Worm (Caenorhabditis elegans) whole organism, L2 larva: ENCODE measurements around the gene sur-5.
A peak's percentile ranks its signal among the peaks of the same experiment; 100 is the strongest.

Experiments used
- F13H6.1 ChIP-seq: sonication (generic microtip); optimal IDR thresholded peaks from 2 replicates; lab custom pipeline; 2016; ENCODE audit warnings: missing genetic modification characterization, missing compliant biosample characterization
- R02D3.7 ChIP-seq: fragments of 150-350 bp; optimal IDR thresholded peaks from 2 replicates; lab custom pipeline; 2014; ENCODE audit warnings: missing biosample characterization, missing genetic modification characterization
- Y55F3AM.14 ChIP-seq: fragments of 200-800 bp; sonication (Bioruptor generic); optimal IDR thresholded peaks from 2 replicates; lab custom pipeline; 2018; ENCODE audit warnings: mild to moderate bottlenecking, missing genetic modification characterization, missing compliant biosample characterization
- ZK546.5 ChIP-seq: sonication (generic microtip); optimal IDR thresholded peaks from 2 replicates; lab custom pipeline; 2017; ENCODE audit warnings: missing biosample characterization, missing genetic modification characterization
- alr-1 ChIP-seq: fragments of 150-350 bp; optimal IDR thresholded peaks from 2 replicates; lab custom pipeline; 2014; ENCODE audit warnings: missing biosample characterization, missing genetic modification characterization
- blmp-1 ChIP-seq: sonication (generic microtip); optimal IDR thresholded peaks from 2 replicates; lab custom pipeline; 2017; ENCODE audit warnings: missing genetic modification characterization, mild to moderate bottlenecking, missing compliant biosample characterization, antibody characterized with exemption, moderate library complexity; ENCODE audit not compliant: insufficient read depth
- ceh-16 ChIP-seq: fragments of 150-350 bp; optimal IDR thresholded peaks from 2 replicates; lab custom pipeline; 2014; ENCODE audit warnings: missing biosample characterization, missing genetic modification characterization
- crh-2 ChIP-seq: sonication (generic microtip); optimal IDR thresholded peaks from 2 replicates; lab custom pipeline; 2017; ENCODE audit warnings: missing biosample characterization, missing genetic modification characterization
- dmd-4 ChIP-seq: sonication (generic microtip); optimal IDR thresholded peaks from 2 replicates; lab custom pipeline; 2017; ENCODE audit warnings: missing biosample characterization, missing genetic modification characterization
- egl-27 ChIP-seq: sonication (generic microtip); optimal IDR thresholded peaks from 3 replicates; lab custom pipeline; 2017; ENCODE audit warnings: missing biosample characterization, missing genetic modification reagents, missing genetic modification characterization
- elt-3 ChIP-seq: sonication (generic microtip); optimal IDR thresholded peaks from 2 replicates; lab custom pipeline; 2017; ENCODE audit warnings: missing biosample characterization, missing genetic modification characterization
- fos-1 ChIP-seq: fragments of 150-350 bp; optimal IDR thresholded peaks from 2 replicates; lab custom pipeline; 2014; ENCODE audit warnings: missing biosample characterization, missing genetic modification characterization
- gmeb-1 ChIP-seq: fragments of 150-350 bp; optimal IDR thresholded peaks from 2 replicates; lab custom pipeline; 2014; ENCODE audit warnings: missing biosample characterization, missing genetic modification characterization
- lin-11 ChIP-seq: fragments of 150-350 bp; sonication (generic microtip); optimal IDR thresholded peaks from 2 replicates; lab custom pipeline; 2014; ENCODE audit warnings: missing biosample characterization, missing genetic modification characterization, inconsistent platforms, mixed read lengths
- lin-13 ChIP-seq: fragments of 150-350 bp; optimal IDR thresholded peaks from 2 replicates; lab custom pipeline; 2014; ENCODE audit warnings: missing biosample characterization, missing genetic modification reagents, missing genetic modification characterization
- lsy-2 ChIP-seq, 2 experiments: fragments of 150-350 bp in 1 of 2; sonication (generic microtip) in 1 of 2; optimal IDR thresholded peaks; 2 replicates each; lab custom pipeline; 2014 to 2017; ENCODE audit warnings: missing biosample characterization in 2 of 2, missing genetic modification characterization in 2 of 2
- mab-5 ChIP-seq: fragments of 150-350 bp; optimal IDR thresholded peaks from 2 replicates; lab custom pipeline; 2014; ENCODE audit warnings: missing biosample characterization, missing genetic modification characterization
- mbf-1 ChIP-seq: sonication (generic microtip); optimal IDR thresholded peaks from 2 replicates; lab custom pipeline; 2017; ENCODE audit warnings: missing biosample characterization, missing genetic modification characterization
- mdl-1 ChIP-seq, 2 experiments: fragments of 150-350 bp in 1 of 2; sonication (generic microtip) in 1 of 2; optimal IDR thresholded peaks; 2 replicates each; lab custom pipeline; 2017; ENCODE audit warnings: missing biosample characterization in 2 of 2, missing genetic modification characterization in 2 of 2
- nhr-10 ChIP-seq: sonication (generic microtip); optimal IDR thresholded peaks from 2 replicates; lab custom pipeline; 2017; ENCODE audit warnings: missing biosample characterization, missing genetic modification characterization
- nhr-11 ChIP-seq: fragments of 150-350 bp; optimal IDR thresholded peaks from 2 replicates; lab custom pipeline; 2014; ENCODE audit warnings: missing biosample characterization, missing genetic modification characterization
- nhr-12 ChIP-seq: fragments of 150-350 bp; optimal IDR thresholded peaks from 2 replicates; lab custom pipeline; 2014; ENCODE audit warnings: missing biosample characterization, missing genetic modification characterization
- nhr-129 ChIP-seq: fragments of 150-350 bp; optimal IDR thresholded peaks from 2 replicates; lab custom pipeline; 2014; ENCODE audit warnings: missing biosample characterization, missing genetic modification characterization
- nhr-23 ChIP-seq: fragments of 150-350 bp; optimal IDR thresholded peaks from 2 replicates; lab custom pipeline; 2014; ENCODE audit warnings: missing biosample characterization, missing genetic modification reagents, missing genetic modification characterization
- nhr-6 ChIP-seq: fragments of 150-350 bp; optimal IDR thresholded peaks from 2 replicates; lab custom pipeline; 2014; ENCODE audit warnings: missing biosample characterization, missing genetic modification characterization
- nhr-77 ChIP-seq: fragments of 150-350 bp; optimal IDR thresholded peaks from 2 replicates; lab custom pipeline; 2014; ENCODE audit warnings: missing biosample characterization, missing genetic modification characterization
- peb-1 ChIP-seq: fragments of 150-350 bp; optimal IDR thresholded peaks from 2 replicates; lab custom pipeline; 2014; ENCODE audit warnings: missing biosample characterization, missing genetic modification characterization
- skn-1 ChIP-seq: sonication (generic microtip); optimal IDR thresholded peaks from 2 replicates; lab custom pipeline; 2017; ENCODE audit warnings: missing biosample characterization, missing genetic modification characterization
- sma-3 ChIP-seq: sonication (generic microtip); optimal IDR thresholded peaks from 2 replicates; lab custom pipeline; 2016; ENCODE audit warnings: missing genetic modification reagents, missing genetic modification characterization, missing compliant biosample characterization
- sma-9 ChIP-seq, 2 experiments: fragments of 150-350 bp in 1 of 2; sonication (generic microtip) in 1 of 2; optimal IDR thresholded peaks; 2 replicates each; lab custom pipeline; 2014 to 2016; ENCODE audit warnings: missing genetic modification characterization in 2 of 2, mild to moderate bottlenecking in 1 of 2, missing biosample characterization in 1 of 2, missing compliant biosample characterization in 1 of 2, missing genetic modification reagents in 1 of 2, moderate library complexity in 1 of 2
- snpc-4 ChIP-seq: fragments of 150-350 bp; optimal IDR thresholded peaks from 2 replicates; lab custom pipeline; 2014; ENCODE audit warnings: missing biosample characterization, missing genetic modification characterization
- unc-39 ChIP-seq: fragments of 150-350 bp; optimal IDR thresholded peaks from 2 replicates; lab custom pipeline; 2014; ENCODE audit warnings: missing biosample characterization, missing genetic modification characterization
- unc-55 ChIP-seq: fragments of 150-350 bp; sonication (generic microtip); optimal IDR thresholded peaks from 3 replicates; lab custom pipeline; 2014; ENCODE audit warnings: missing biosample characterization, missing genetic modification reagents, missing genetic modification characterization
- unc-62 ChIP-seq: fragments of 150-350 bp; optimal IDR thresholded peaks from 2 replicates; lab custom pipeline; 2014; ENCODE audit warnings: missing biosample characterization, missing genetic modification reagents, missing genetic modification characterization
- zag-1 ChIP-seq: fragments of 150-350 bp; optimal IDR thresholded peaks from 2 replicates; lab custom pipeline; 2014; ENCODE audit warnings: missing biosample characterization, missing genetic modification characterization
- ztf-1 ChIP-seq: fragments of 200-800 bp; sonication (Bioruptor generic); conservative IDR thresholded peaks from 2 replicates; pipeline ENCODE4 v1.3.6; 2022; ENCODE audit warnings: missing genetic modification characterization, missing compliant biosample characterization
- ztf-4 ChIP-seq: fragments of 150-350 bp; optimal IDR thresholded peaks from 2 replicates; lab custom pipeline; 2014; ENCODE audit warnings: missing biosample characterization, missing genetic modification characterization

sur-5 gene

ce11 chrX:7315329-7315728 lies 10.0 kb upstream of the sur-5 start, which contains the start of gene spp-3:
Gene spp-3, minus strand, starts transcription at chrX:7315353.
- peak; percentile 7 for TF ChIP-seq sma-3 (GFP tag; lab: Kevin White, UChicago)
- TF ChIP-seq crh-2 (tag; lab: Kevin White, UChicago), result peak; percentile 43
- no peak for TF ChIP-seq nhr-11
- TF ChIP-seq alr-1 (tag; lab: Kevin White, UChicago), result no peak
- TF ChIP-seq blmp-1 (tag; lab: Kevin White, UChicago), result no peak
- TF ChIP-seq gmeb-1 (tag; lab: Kevin White, UChicago), result peak; percentile 57
- no peak for TF ChIP-seq lin-13
- TF ChIP-seq nhr-77, result no peak
- no peak for TF ChIP-seq dmd-4 (tag; lab: Kevin White, UChicago)
- peak; percentile 95 for TF ChIP-seq fos-1 (tag; lab: Kevin White, UChicago)
- TF ChIP-seq unc-62 (GFP tag; lab: Kevin White, UChicago), result no peak
- no peak for TF ChIP-seq egl-27 (tag; lab: Kevin White, UChicago)
- peak; percentile 89 for TF ChIP-seq skn-1 (tag; lab: Kevin White, UChicago)
- peak in 1 of 2 experiments; percentile 3 for TF ChIP-seq mdl-1 (tag; optimal IDR thresholded peaks at IDR 0.05; lab: Kevin White, UChicago)
- peak in 1 of 2 experiments; percentile 18 for TF ChIP-seq lsy-2 (tag; optimal IDR thresholded peaks at IDR 0.05; lab: Kevin White, UChicago)
- peak; percentile 38 for TF ChIP-seq F13H6.1 (tag; lab: Kevin White, UChicago)
- TF ChIP-seq ZK546.5 (tag; lab: Kevin White, UChicago), result no peak
- TF ChIP-seq sma-9 (GFP tag; optimal IDR thresholded peaks at IDR 0.05; lab: Kevin White, UChicago), result peak; percentile 64
- no peak for TF ChIP-seq sma-9 (tag; optimal IDR thresholded peaks at IDR 0.05; lab: Kevin White, UChicago)
- no peak for TF ChIP-seq snpc-4
- TF ChIP-seq unc-55 (GFP tag; lab: Kevin White, UChicago), result no peak

- TF ChIP-seq mbf-1 (tag; lab: Kevin White, UChicago), result no peak
- no peak for TF ChIP-seq nhr-23 (tag; lab: Kevin White, UChicago)
- peak; percentile 29 for TF ChIP-seq crh-2 (tag; lab: Kevin White, UChicago)
- no peak for TF ChIP-seq F13H6.1 (tag; lab: Kevin White, UChicago)
- TF ChIP-seq fos-1 (tag; lab: Kevin White, UChicago), result peak; percentile 34
- TF ChIP-seq, all 48 proteins: peak for 2
These were observed 9.2 kb upstream of the sur-5 start for ce11 chrX:7314564-7314963.

- TF ChIP-seq ztf-1 (GFP tag; lab: Robert Waterston, UW) (no peak), ztf-4 (tag; lab: Kevin White, UChicago) (no peak), mab-5 (tag; lab: Kevin White, UChicago) (no peak), nhr-12 (tag; lab: Kevin White, UChicago) (no peak), ceh-16 (no peak), Y55F3AM.14 (GFP tag; lab: Kevin White, UChicago) (no peak), gmeb-1 (tag; lab: Kevin White, UChicago) (no peak), unc-55 (GFP tag; lab: Kevin White, UChicago) (no peak), nhr-10 (tag; lab: Kevin White, UChicago) (no peak), mdl-1 (tag; optimal IDR thresholded peaks at IDR 0.05; lab: Kevin White, UChicago) (no peak), nhr-6 (tag; lab: Kevin White, UChicago) (no peak), alr-1 (tag; lab: Kevin White, UChicago) (no peak), lin-11 (no peak), peb-1 (tag; lab: Kevin White, UChicago) (no peak), elt-3 (tag; lab: Kevin White, UChicago) (no peak), nhr-129 (tag; lab: Kevin White, UChicago) (no peak), lin-13 (no peak), R02D3.7 (tag; lab: Kevin White, UChicago) (no peak)
These were observed 7.9 kb upstream of the sur-5 start for ce11 chrX:7313236-7313635.

- TF ChIP-seq fos-1 (tag; lab: Kevin White, UChicago), result no peak
- no peak for TF ChIP-seq egl-27 (tag; lab: Kevin White, UChicago)
- TF ChIP-seq nhr-10 (tag; lab: Kevin White, UChicago), result no peak
- TF ChIP-seq zag-1, result no peak
- no peak for TF ChIP-seq unc-39
- TF ChIP-seq F13H6.1 (tag; lab: Kevin White, UChicago), result no peak
- TF ChIP-seq ZK546.5 (tag; lab: Kevin White, UChicago), result no peak
- no peak for TF ChIP-seq elt-3 (tag; lab: Kevin White, UChicago)
- no peak for TF ChIP-seq nhr-12 (tag; lab: Kevin White, UChicago)
These were observed 6.5 kb upstream of the sur-5 start for ce11 chrX:7311870-7312269.
